Worm (Caenorhabditis elegans): ENCODE results near the gene F54B3.2.

F54B3.2 gene

ce11 chrII:10231874-10232273 lies 38.1 kb downstream of the F54B3.2 start:
- TF ChIP-seq mep-1 (tag; optimal IDR thresholded peaks at IDR 0.05), result no peak

ce11 chrII:10230972-10231371 lies 39.0 kb downstream of the F54B3.2 start, which contains the start of gene T01E8.8:
T01E8.8 (plus strand) TSS chrII:10231272.
- TF ChIP-seq cnd-1 (tag; optimal IDR thresholded peaks at IDR 0.05), result no peak
- no peak for TF ChIP-seq nhr-12 (tag; optimal IDR thresholded peaks at IDR 0.05)
- TF ChIP-seq drap-1 (GFP tag; optimal IDR thresholded peaks at IDR 0.05), result no peak
- no peak for TF ChIP-seq nhr-2 (tag; optimal IDR thresholded peaks at IDR 0.05)
- TF ChIP-seq ces-1 (GFP tag; optimal IDR thresholded peaks at IDR 0.05), result no peak
- TF ChIP-seq nhr-28 (tag; optimal IDR thresholded peaks at IDR 0.05), result no peak
- TF ChIP-seq nhr-76 (tag; optimal IDR thresholded peaks at IDR 0.05), result no peak
- TF ChIP-seq elt-1 (tag; optimal IDR thresholded peaks at IDR 0.05; ENCODE audit: borderline replicate concordance, insufficient read depth), result no peak

DNA sequence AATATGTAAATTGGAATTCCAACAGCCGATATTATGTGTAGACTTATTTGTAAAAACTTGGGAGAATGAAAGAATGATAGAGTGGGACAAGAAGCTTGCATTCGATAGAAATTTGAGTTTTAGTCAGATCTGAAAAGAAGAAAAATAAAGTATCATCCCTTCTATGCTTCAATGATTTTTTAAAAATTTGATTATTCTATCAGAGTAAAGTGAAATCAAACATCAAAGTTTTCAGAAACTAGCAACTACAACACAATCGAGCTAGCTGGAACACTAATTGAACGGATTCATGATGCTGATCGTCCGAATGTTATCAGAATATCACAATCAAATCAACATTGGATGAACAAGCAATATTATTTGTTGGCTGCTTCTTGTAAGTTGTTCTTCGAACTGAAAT lies 42.9 kb downstream of the F54B3.2 start, which contains the start of gene srh-135:
Gene srh-135 (minus strand): TSS at position 101 of the 400 bp plus-strand sequence.
- TF ChIP-seq ces-1 (GFP tag; optimal IDR thresholded peaks at IDR 0.05), result no peak
- no peak for TF ChIP-seq ceh-43 (GFP tag; optimal IDR thresholded peaks at IDR 0.05)
- no peak for TF ChIP-seq lin-32 (GFP tag; optimal IDR thresholded peaks at IDR 0.05)
- no peak for TF ChIP-seq elt-1 (tag; optimal IDR thresholded peaks at IDR 0.05; ENCODE audit: borderline replicate concordance, insufficient read depth)
- TF ChIP-seq unc-62 (GFP tag; optimal IDR thresholded peaks at IDR 0.05), result no peak
- TF ChIP-seq hlh-1 (tag; optimal IDR thresholded peaks at IDR 0.05), result no peak
- TF ChIP-seq ceh-39 (tag; optimal IDR thresholded peaks at IDR 0.05), result no peak
- no peak for TF ChIP-seq bed-3 (GFP tag; optimal IDR thresholded peaks at IDR 0.05)
- TF ChIP-seq tbx-8 (GFP tag; optimal IDR thresholded peaks at IDR 0.05), result no peak
- no peak for TF ChIP-seq mls-2 (tag; optimal IDR thresholded peaks at IDR 0.05)
- no peak for TF ChIP-seq cnd-1 (tag; optimal IDR thresholded peaks at IDR 0.05)
- no peak for TF ChIP-seq nhr-237 (tag; optimal IDR thresholded peaks at IDR 0.05)
- no peak for TF ChIP-seq mep-1 (tag; optimal IDR thresholded peaks at IDR 0.05)

ce11 chrII:10222577-10222976 lies 47.4 kb downstream of the F54B3.2 start, which contains the start of gene plc-3:
plc-3 (plus strand) TSS chrII:10222877.
- no peak for TF ChIP-seq pha-4 (tag; optimal IDR thresholded peaks at IDR 0.05)
- no peak for TF ChIP-seq nhr-12 (tag; optimal IDR thresholded peaks at IDR 0.05)
- no peak for TF ChIP-seq M03D4.4 (tag; optimal IDR thresholded peaks at IDR 0.05)
- no peak for TF ChIP-seq mls-2 (tag; optimal IDR thresholded peaks at IDR 0.05)
- TF ChIP-seq ces-1 (GFP tag; optimal IDR thresholded peaks at IDR 0.05), result no peak
- no peak for TF ChIP-seq ceh-43 (GFP tag; optimal IDR thresholded peaks at IDR 0.05)

- no peak for TF ChIP-seq lin-32 (GFP tag; optimal IDR thresholded peaks at IDR 0.05)
- TF ChIP-seq nhr-237 (tag; optimal IDR thresholded peaks at IDR 0.05), result no peak
- no peak for TF ChIP-seq mab-5 (tag; optimal IDR thresholded peaks at IDR 0.05)
- TF ChIP-seq sptf-1 (tag; optimal IDR thresholded peaks at IDR 0.05), result no peak
- TF ChIP-seq pha-4 (tag; optimal IDR thresholded peaks at IDR 0.05), result no peak
Observed at ce11 chrII:10221627-10222026, 48.3 kb downstream of the F54B3.2 start.

- TF ChIP-seq unc-62 (GFP tag; optimal IDR thresholded peaks at IDR 0.05), result no peak
- TF ChIP-seq nhr-12 (tag; optimal IDR thresholded peaks at IDR 0.05), result no peak
- no peak for TF ChIP-seq elt-1 (tag; optimal IDR thresholded peaks at IDR 0.05; ENCODE audit: borderline replicate concordance, insufficient read depth)
- no peak for TF ChIP-seq flh-1 (GFP tag; optimal IDR thresholded peaks at IDR 0.05)
- no peak for TF ChIP-seq lsy-2 (tag; optimal IDR thresholded peaks at IDR 0.05)
- TF ChIP-seq unc-39 (tag; optimal IDR thresholded peaks at IDR 0.05), result no peak
- TF ChIP-seq tbx-8 (GFP tag; optimal IDR thresholded peaks at IDR 0.05), result no peak
- no peak for TF ChIP-seq ztf-11 (tag; optimal IDR thresholded peaks at IDR 0.05)
- TF ChIP-seq elt-3 (tag; optimal IDR thresholded peaks at IDR 0.05), result no peak
- TF ChIP-seq sem-2 (GFP tag; optimal IDR thresholded peaks at IDR 0.05), result no peak
- TF ChIP-seq M03D4.4 (tag; optimal IDR thresholded peaks at IDR 0.05), result no peak
- no peak for TF ChIP-seq hlh-1 (tag; optimal IDR thresholded peaks at IDR 0.05)
- no peak for TF ChIP-seq ham-2 (GFP tag; optimal IDR thresholded peaks at IDR 0.05)
- TF ChIP-seq ceh-39 (tag; optimal IDR thresholded peaks at IDR 0.05), result no peak
- no peak for TF ChIP-seq lin-13 (tag; optimal IDR thresholded peaks at IDR 0.05)
- TF ChIP-seq cnd-1 (tag; optimal IDR thresholded peaks at IDR 0.05), result no peak
- no peak for TF ChIP-seq nhr-237 (tag; optimal IDR thresholded peaks at IDR 0.05)
- no peak for TF ChIP-seq drap-1 (GFP tag; optimal IDR thresholded peaks at IDR 0.05)
- no peak for TF ChIP-seq lin-32 (GFP tag; optimal IDR thresholded peaks at IDR 0.05)
- TF ChIP-seq snpc-4 (tag; optimal IDR thresholded peaks at IDR 0.05), result no peak
Observed at ce11 chrII:10220631-10221030, 49.3 kb downstream of the F54B3.2 start.

Measured in whole organism, mixed stage, embryonic.